Fruit fly (Drosophila melanogaster) whole organism, embryonic: ENCODE measurements around the gene Ant2.

ENCODE experiments used
- ATbp ChIP-seq: fragments of 200-800 bp; sonication (Bioruptor generic); optimal IDR thresholded peaks from 2 replicates; lab custom pipeline; 2017; ENCODE audit warnings: missing biosample characterization, mild to moderate bottlenecking, missing genetic modification characterization, missing genetic modification reagents
- Ada2b ChIP-seq: fragments of 200-800 bp; sonication (Bioruptor generic); IDR thresholded peaks from 2 replicates; pipeline ENCODE4 v1.3.6; 2022; ENCODE audit warnings: missing biosample characterization, missing genetic modification characterization
- Atf3 ChIP-seq: fragments of 200-800 bp; sonication (Bioruptor generic); optimal IDR thresholded peaks from 3 replicates; lab custom pipeline; 2016; ENCODE audit warnings: missing biosample characterization, missing genetic modification characterization
- B-H1 ChIP-seq: fragments of 200-800 bp; sonication (Bioruptor generic); IDR thresholded peaks from 3 replicates; pipeline ENCODE4 v1.3.6; 2022; ENCODE audit warnings: missing biosample characterization, missing genetic modification characterization
- BEAF-32 ChIP-seq: fragments of 200-800 bp; sonication (Bioruptor generic); optimal IDR thresholded peaks from 3 replicates; lab custom pipeline; 2017; ENCODE audit warnings: missing biosample characterization, missing genetic modification characterization, mild to moderate bottlenecking, moderate library complexity, missing genetic modification reagents
- CG10321 ChIP-seq: fragments of 200-800 bp; sonication (Bioruptor generic); IDR thresholded peaks from 2 replicates; pipeline ENCODE4 v1.3.6; 2022; ENCODE audit warnings: missing biosample characterization, missing genetic modification characterization
- CG11093 ChIP-seq: fragments of 200-800 bp; sonication (Bioruptor generic); IDR thresholded peaks from 3 replicates; pipeline ENCODE4 v1.3.6; 2022; ENCODE audit warnings: missing biosample characterization, missing genetic modification characterization
- CG11504 ChIP-seq: fragments of 200-800 bp; sonication (Bioruptor generic); optimal IDR thresholded peaks from 3 replicates; lab custom pipeline; 2019; ENCODE audit warnings: missing biosample characterization, mild to moderate bottlenecking, missing genetic modification characterization, moderate library complexity
- CG14965 ChIP-seq: fragments of 200-800 bp; sonication (Bioruptor generic); optimal IDR thresholded peaks from 2 replicates; lab custom pipeline; 2016; ENCODE audit warnings: missing biosample characterization, missing genetic modification characterization, borderline replicate concordance
- CG17361 ChIP-seq: fragments of 200-800 bp; sonication (Bioruptor generic); IDR thresholded peaks from 3 replicates; pipeline ENCODE4 v1.3.6; 2022; ENCODE audit warnings: missing biosample characterization, missing genetic modification characterization
- CG34224 ChIP-seq: fragments of 200-800 bp; sonication (Bioruptor generic); IDR thresholded peaks from 3 replicates; pipeline ENCODE4 v1.3.6; 2022; ENCODE audit warnings: missing biosample characterization, missing genetic modification characterization; ENCODE audit not compliant: partially characterized antibody
- CG42726 ChIP-seq: fragments of 200-800 bp; sonication (Bioruptor generic); IDR thresholded peaks from 2 replicates; pipeline ENCODE4 v1.3.6; 2022; ENCODE audit warnings: missing biosample characterization, missing genetic modification characterization; ENCODE audit not compliant: partially characterized antibody
- CG4424 ChIP-seq: fragments of 200-800 bp; sonication (Bioruptor generic); optimal IDR thresholded peaks from 3 replicates; lab custom pipeline; 2016; ENCODE audit warnings: missing biosample characterization, missing genetic modification characterization
- CG6854 ChIP-seq: fragments of 200-800 bp; sonication (Bioruptor generic); optimal IDR thresholded peaks from 3 replicates; lab custom pipeline; 2017; ENCODE audit warnings: missing biosample characterization, mild to moderate bottlenecking, missing genetic modification characterization
- CG7963 ChIP-seq: fragments of 200-800 bp; sonication (Bioruptor generic); IDR thresholded peaks from 3 replicates; pipeline ENCODE4 v1.3.6; 2022; ENCODE audit warnings: missing biosample characterization, missing genetic modification characterization; ENCODE audit not compliant: partially characterized antibody
- CG8281 ChIP-seq: fragments of 200-800 bp; sonication (Bioruptor generic); optimal IDR thresholded peaks from 2 replicates; lab custom pipeline; 2018; ENCODE audit warnings: missing biosample characterization, mild to moderate bottlenecking, missing genetic modification characterization, moderate library complexity
- CG9437 ChIP-seq: fragments of 200-800 bp; sonication (Bioruptor generic); optimal IDR thresholded peaks from 2 replicates; lab custom pipeline; 2018; ENCODE audit warnings: missing biosample characterization, mild to moderate bottlenecking, missing genetic modification characterization
- CTCF ChIP-seq: fragments of 200-800 bp; sonication (Bioruptor generic); optimal IDR thresholded peaks from 2 replicates; lab custom pipeline; 2017; ENCODE audit warnings: missing biosample characterization, mild to moderate bottlenecking, missing genetic modification characterization, moderate library complexity
- Chrac-16 ChIP-seq: fragments of 200-800 bp; sonication (Bioruptor generic); optimal IDR thresholded peaks from 3 replicates; lab custom pipeline; 2016; ENCODE audit warnings: missing biosample characterization, missing genetic modification characterization
- D19A ChIP-seq: fragments of 200-800 bp; optimal IDR thresholded peaks from 3 replicates; lab custom pipeline; 2019; ENCODE audit warnings: missing biosample characterization, mild to moderate bottlenecking, missing genetic modification characterization, moderate library complexity
- Fer2 ChIP-seq: fragments of 200-800 bp; sonication (Bioruptor generic); optimal IDR thresholded peaks from 2 replicates; lab custom pipeline; 2018; ENCODE audit warnings: missing biosample characterization, mild to moderate bottlenecking, missing genetic modification characterization, moderate library complexity
- Hr78 ChIP-seq, 2 experiments: fragments of 200-800 bp in 1 of 2; fragments of >200 bp in 1 of 2; sonication (Bioruptor generic) in 1 of 2; optimal IDR thresholded peaks; 2 replicates each; lab custom pipeline; 2017 to 2019; ENCODE audit warnings: missing biosample characterization in 2 of 2, missing genetic modification characterization in 2 of 2, mild to moderate bottlenecking in 1 of 2, moderate library complexity in 1 of 2
- Kr ChIP-seq: fragments of 200-800 bp; sonication (Bioruptor generic); optimal IDR thresholded peaks from 2 replicates; lab custom pipeline; 2017; ENCODE audit warnings: missing biosample characterization, mild to moderate bottlenecking, missing genetic modification characterization
- Max ChIP-seq: fragments of 200-800 bp; sonication (Bioruptor generic); optimal IDR thresholded peaks from 2 replicates; lab custom pipeline; 2016; ENCODE audit warnings: missing biosample characterization, mild to moderate bottlenecking, missing genetic modification characterization
- Oli ChIP-seq: fragments of 200-800 bp; sonication (Bioruptor generic); optimal IDR thresholded peaks from 2 replicates; lab custom pipeline; 2018; ENCODE audit warnings: missing biosample characterization, mild to moderate bottlenecking, missing genetic modification characterization, moderate library complexity
- Ravus ChIP-seq: fragments of 200-800 bp; sonication (Bioruptor generic); IDR thresholded peaks from 2 replicates; pipeline ENCODE4 v1.3.6; 2022; ENCODE audit warnings: missing biosample characterization, missing genetic modification characterization
- Scr ChIP-seq: fragments of 200-800 bp; sonication (Bioruptor generic); IDR thresholded peaks from 2 replicates; pipeline ENCODE4 v1.3.6; 2022; ENCODE audit warnings: missing biosample characterization, missing genetic modification characterization; ENCODE audit not compliant: partially characterized antibody
- Six4 ChIP-seq: fragments of 200-800 bp; sonication (Bioruptor generic); optimal IDR thresholded peaks from 2 replicates; lab custom pipeline; 2016; ENCODE audit warnings: missing biosample characterization, missing genetic modification characterization
- Sox100B ChIP-seq: fragments of 200-800 bp; sonication (Bioruptor generic); optimal IDR thresholded peaks from 3 replicates; lab custom pipeline; 2018; ENCODE audit warnings: missing biosample characterization, mild to moderate bottlenecking, missing genetic modification characterization
- Sox102F ChIP-seq: fragments of 200-800 bp; sonication (Bioruptor generic); optimal IDR thresholded peaks from 2 replicates; lab custom pipeline; 2018; ENCODE audit warnings: missing biosample characterization, mild to moderate bottlenecking, missing genetic modification characterization, moderate library complexity
- ab ChIP-seq: fragments of 200-800 bp; sonication (Bioruptor generic); optimal IDR thresholded peaks from 2 replicates; lab custom pipeline; 2016; ENCODE audit warnings: missing biosample characterization, missing genetic modification characterization
- ac ChIP-seq: fragments of 200-800 bp; sonication (Bioruptor generic); optimal IDR thresholded peaks from 3 replicates; lab custom pipeline; 2017; ENCODE audit warnings: missing biosample characterization, mild to moderate bottlenecking, missing genetic modification characterization
- ap ChIP-seq: fragments of 200-800 bp; sonication (Bioruptor generic); IDR thresholded peaks from 2 replicates; pipeline ENCODE4 v1.3.6; 2022; ENCODE audit warnings: missing biosample characterization, missing genetic modification characterization
- chm ChIP-seq: fragments of 200-800 bp; sonication (Bioruptor generic); IDR thresholded peaks from 2 replicates; pipeline ENCODE4 v1.3.6; 2022; ENCODE audit warnings: missing biosample characterization, missing genetic modification characterization
- ci ChIP-seq: fragments of 200-800 bp; sonication (Bioruptor generic); IDR thresholded peaks from 3 replicates; pipeline ENCODE4 v1.3.6; 2022; ENCODE audit warnings: missing biosample characterization, missing genetic modification characterization
- dimm ChIP-seq: fragments of 200-800 bp; sonication (Bioruptor generic); IDR thresholded peaks from 2 replicates; pipeline ENCODE4 v1.3.6; 2022; ENCODE audit warnings: missing biosample characterization, missing genetic modification characterization
- disco-r ChIP-seq: fragments of 200-800 bp; sonication (Bioruptor generic); optimal IDR thresholded peaks from 2 replicates; lab custom pipeline; 2016; ENCODE audit warnings: missing biosample characterization, missing genetic modification characterization
- fd64A ChIP-seq: fragments of 200-800 bp; sonication (Bioruptor generic); optimal IDR thresholded peaks from 3 replicates; lab custom pipeline; 2018; ENCODE audit warnings: missing biosample characterization, mild to moderate bottlenecking, missing genetic modification characterization
- fu2 ChIP-seq: fragments of 200-800 bp; sonication (Bioruptor generic); optimal IDR thresholded peaks from 2 replicates; lab custom pipeline; 2016; ENCODE audit warnings: missing biosample characterization, missing genetic modification characterization
- grn ChIP-seq: fragments of 200-800 bp; sonication (Bioruptor generic); optimal IDR thresholded peaks from 3 replicates; lab custom pipeline; 2017; ENCODE audit warnings: missing biosample characterization, missing genetic modification characterization
- lola ChIP-seq, 3 experiments: fragments of >200 bp in 2 of 3; fragments of 200-800 bp in 1 of 3; sonication (Bioruptor generic) in 1 of 3; optimal IDR thresholded peaks; 2 replicates each; lab custom pipeline; 2017 to 2019; ENCODE audit warnings: missing biosample characterization in 3 of 3, missing genetic modification characterization in 3 of 3, mild to moderate bottlenecking in 1 of 3, moderate library complexity in 1 of 3
- pb ChIP-seq: fragments of 200-800 bp; sonication (Bioruptor generic); optimal IDR thresholded peaks from 3 replicates; lab custom pipeline; 2016; ENCODE audit warnings: missing biosample characterization, missing genetic modification characterization
- pnt ChIP-seq: fragments of 200-800 bp; sonication (Bioruptor generic); optimal IDR thresholded peaks from 3 replicates; lab custom pipeline; 2016; ENCODE audit warnings: missing biosample characterization, missing genetic modification characterization
- scrt ChIP-seq: fragments of 200-800 bp; sonication (Bioruptor generic); optimal IDR thresholded peaks from 2 replicates; lab custom pipeline; 2018; ENCODE audit warnings: missing biosample characterization, mild to moderate bottlenecking, missing genetic modification characterization, moderate library complexity
- slp2 ChIP-seq: fragments of 200-800 bp; sonication (Bioruptor generic); optimal IDR thresholded peaks from 2 replicates; lab custom pipeline; 2016; ENCODE audit warnings: missing biosample characterization, missing genetic modification characterization
- tap ChIP-seq: fragments of 200-800 bp; optimal IDR thresholded peaks from 3 replicates; lab custom pipeline; 2019; ENCODE audit warnings: missing biosample characterization, mild to moderate bottlenecking, missing genetic modification characterization, moderate library complexity
- tgo ChIP-seq: fragments of 200-800 bp; sonication (Bioruptor generic); IDR thresholded peaks from 3 replicates; pipeline ENCODE4 v1.3.6; 2022; ENCODE audit warnings: missing biosample characterization, missing genetic modification characterization
- vfl ChIP-seq: fragments of 200-800 bp; sonication (Bioruptor generic); optimal IDR thresholded peaks from 2 replicates; lab custom pipeline; 2016; ENCODE audit warnings: missing biosample characterization, missing genetic modification characterization
- wor ChIP-seq: fragments of 200-800 bp; sonication (Bioruptor generic); IDR thresholded peaks from 2 replicates; pipeline ENCODE4 v1.3.6; 2022; ENCODE audit warnings: missing biosample characterization, missing genetic modification characterization

The Ant2 gene

DNA sequence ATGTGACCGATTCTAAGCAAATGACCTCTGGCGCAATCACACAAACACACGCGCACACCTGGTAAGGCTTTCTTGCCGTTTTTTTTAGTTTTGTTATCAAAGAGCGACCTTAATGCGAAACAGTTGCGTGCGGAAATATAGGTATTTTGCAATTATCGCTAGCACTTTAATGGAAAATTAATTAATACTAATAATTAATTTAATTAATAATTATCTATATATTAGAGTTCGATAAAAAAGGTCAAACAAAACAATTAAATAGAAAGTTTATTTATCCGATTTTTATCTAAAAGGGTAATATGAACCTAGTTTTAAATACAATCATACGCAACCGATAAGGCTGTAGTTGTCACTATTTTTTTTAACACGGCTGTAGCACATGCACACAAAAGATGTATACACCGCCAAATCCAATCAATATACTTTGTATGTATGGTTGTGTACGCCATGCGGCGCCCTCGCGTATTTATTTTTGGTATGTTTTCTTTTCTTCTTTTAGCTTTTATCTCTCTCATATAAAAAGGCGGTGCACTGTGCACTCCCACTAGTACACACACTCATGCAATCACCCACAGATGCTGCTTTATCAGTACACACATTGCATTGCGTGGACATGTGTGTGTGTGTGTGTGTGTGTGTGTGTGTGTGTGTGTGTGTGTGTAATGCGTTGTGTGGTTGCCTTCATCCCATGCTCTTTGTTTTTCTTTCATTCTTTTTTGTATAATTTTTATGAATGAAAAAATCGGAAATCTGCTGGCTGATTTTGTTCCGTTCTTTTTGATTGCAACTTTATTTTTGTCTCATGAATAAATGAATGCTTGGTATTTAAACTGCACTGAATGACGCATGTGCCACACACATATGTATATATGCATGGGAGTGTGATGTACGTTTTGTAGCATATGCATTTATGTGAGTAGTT lies 16.0 kb upstream of the Ant2 start (continued):
- TF ChIP-seq grn (GFP tag; lab: Kevin White, UChicago): no peak
- TF ChIP-seq B-H1 (GFP tag; lab: Robert Waterston, UW): peak; percentile 27; the same call in 1 of the 3 replicates
- peak in 1 of 2 experiments; percentile 91 for TF ChIP-seq Hr78 (GFP tag; optimal IDR thresholded peaks at IDR 0.05; lab: Kevin White, UChicago)
- peak; percentile 9 for TF ChIP-seq CTCF (GFP tag; lab: Kevin White, UChicago)
- TF ChIP-seq CG42726 (GFP tag; lab: Robert Waterston, UW): no peak
- TF ChIP-seq CG17361: peak; percentile 87
- TF ChIP-seq Ada2b: 0 out of 2 replicates have a peak, but pooled peaks have one; percentile 10
- TF ChIP-seq dimm: no peak
- TF ChIP-seq scrt (GFP tag; lab: Kevin White, UChicago): peak; percentile 15
- TF ChIP-seq fu2 (GFP tag; lab: Kevin White, UChicago): no peak
- peak; percentile 38 for TF ChIP-seq CG4424 (GFP tag; lab: Kevin White, UChicago)
- TF ChIP-seq CG34224 (GFP tag; lab: Robert Waterston, UW): no peak
- TF ChIP-seq ab (GFP tag; lab: Kevin White, UChicago): no peak
- TF ChIP-seq CG10321 (GFP tag; lab: Robert Waterston, UW): no peak
- TF ChIP-seq Max: no peak
- TF ChIP-seq Scr (GFP tag; lab: Robert Waterston, UW): no peak
- no peak for TF ChIP-seq Kr (GFP tag; lab: Kevin White, UChicago)
- no peak for TF ChIP-seq pb (GFP tag; lab: Kevin White, UChicago)
- TF ChIP-seq lola (GFP tag; optimal IDR thresholded peaks at IDR 0.05; lab: Kevin White, UChicago): peak in 1 of 3 experiments; percentile 65
- TF ChIP-seq disco-r (GFP tag; lab: Kevin White, UChicago): no peak
- no peak for TF ChIP-seq CG14965 (GFP tag; lab: Kevin White, UChicago)
- TF ChIP-seq CG11093 (GFP tag; lab: Robert Waterston, UW): peak; percentile 36; the same call in 1 of the 3 replicates
- no peak for TF ChIP-seq ap (GFP tag; lab: Robert Waterston, UW)
- TF ChIP-seq CG6854: no peak
- no peak for TF ChIP-seq CG7963 (GFP tag; lab: Robert Waterston, UW)
- peak; percentile 25 for TF ChIP-seq Chrac-16
- TF ChIP-seq fd64A: no peak
- peak; percentile 53 for TF ChIP-seq wor (GFP tag; lab: Robert Waterston, UW)
- no peak for TF ChIP-seq Ravus (GFP tag; lab: Robert Waterston, UW)
- no peak for TF ChIP-seq BEAF-32 (GFP tag; lab: Kevin White, UChicago)
- TF ChIP-seq tgo (GFP tag; lab: Robert Waterston, UW): peak; percentile 54
- TF ChIP-seq tap: peak; percentile 64
- TF ChIP-seq Atf3 (GFP tag; lab: Kevin White, UChicago): no peak
- TF ChIP-seq Fer2 (tag; lab: Kevin White, UChicago): peak; percentile 11
- TF ChIP-seq CG8281 (tag; lab: Kevin White, UChicago): peak; percentile 47
- TF ChIP-seq chm (GFP tag; lab: Robert Waterston, UW): no peak
- peak; percentile 52 for TF ChIP-seq ATbp (GFP tag; lab: Kevin White, UChicago)
- peak; percentile 3 for TF ChIP-seq Six4 (GFP tag; lab: Kevin White, UChicago)
- no peak for TF ChIP-seq slp2 (GFP tag; lab: Kevin White, UChicago)
- peak; percentile 72 for TF ChIP-seq Oli (tag; lab: Kevin White, UChicago)
- TF ChIP-seq vfl (GFP tag; lab: Kevin White, UChicago): no peak
- no peak for TF ChIP-seq CG11504 (tag; lab: Kevin White, UChicago)
- TF ChIP-seq D19A (tag; lab: Kevin White, UChicago): peak; percentile 78
- peak; percentile 65 for TF ChIP-seq CG9437 (GFP tag; lab: Kevin White, UChicago)
- TF ChIP-seq ac (GFP tag; lab: Kevin White, UChicago): no peak
- no peak for TF ChIP-seq pnt (GFP tag; lab: Kevin White, UChicago)
- TF ChIP-seq Sox100B: peak; percentile 84
- TF ChIP-seq ci (GFP tag; lab: Robert Waterston, UW): 0 out of 3 replicates have a peak, but pooled peaks have one; percentile 4
- TF ChIP-seq Sox102F (GFP tag; lab: Kevin White, UChicago): peak; percentile 83
